Worm (Caenorhabditis elegans): Measurements from ENCODE around the gene ram-2.

The ram-2 gene

ce11 chrII:10990592-10990991, 26.1 kb downstream of the ram-2 start:
- TF ChIP-seq F13C5.2 (tag; optimal IDR thresholded peaks at IDR 0.05) (no peak), flt-1 (GFP tag; IDR thresholded peaks at IDR 0.05) (no peak), scrt-1 (GFP tag; IDR thresholded peaks at IDR 0.05) (no peak), tra-4 (tag; optimal IDR thresholded peaks at IDR 0.05) (no peak), pes-1 (GFP tag; IDR thresholded peaks at IDR 0.05) (0 out of 2 replicates have a peak, but pooled peaks have one; percentile 30), hnd-1 (tag; optimal IDR thresholded peaks at IDR 0.05) (no peak), hmbx-1 (tag; optimal IDR thresholded peaks at IDR 0.05) (no peak), tbx-11 (GFP tag; IDR thresholded peaks at IDR 0.05) (0 out of 2 replicates have a peak, but pooled peaks have one; percentile 10), tbx-37 (GFP tag; conservative IDR thresholded peaks at IDR 0.05) (no peak), aly-1 (tag; optimal IDR thresholded peaks at IDR 0.05) (no peak), ceh-36 (tag; optimal IDR thresholded peaks at IDR 0.05) (no peak), ets-7 (tag; optimal IDR thresholded peaks at IDR 0.05) (no peak), B0310.2 (tag; optimal IDR thresholded peaks at IDR 0.05) (no peak), ceh-13 (GFP tag; optimal IDR thresholded peaks at IDR 0.05) (no peak), ama-1 (optimal IDR thresholded peaks at IDR 0.05) (no peak), hmg-4 (GFP tag; optimal IDR thresholded peaks at IDR 0.05) (peak; percentile 51), sea-1 (GFP tag; conservative IDR thresholded peaks at IDR 0.05) (no peak)

DNA sequence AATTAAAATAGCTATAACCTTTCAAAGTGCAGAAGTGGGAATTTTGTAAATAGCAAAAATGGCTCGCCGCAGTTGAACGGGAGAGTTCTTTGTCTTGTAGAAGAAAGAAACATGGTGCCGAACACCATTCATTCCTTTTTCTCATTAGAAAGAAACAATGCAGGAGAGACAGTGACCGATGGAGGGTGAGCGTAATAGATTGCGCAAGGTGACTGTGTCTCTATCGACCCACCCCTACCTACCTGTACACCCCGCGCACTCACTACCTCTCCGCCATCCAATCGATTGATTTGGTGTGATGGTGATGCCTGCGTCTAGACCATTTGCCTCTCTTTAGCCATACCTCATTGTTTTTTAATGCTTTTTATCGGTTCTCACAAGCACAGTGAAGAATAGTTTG, 27.5 kb downstream of the ram-2 start:
- TF ChIP-seq hmg-4 (GFP tag; optimal IDR thresholded peaks at IDR 0.05) (peak; percentile 7), tra-4 (tag; optimal IDR thresholded peaks at IDR 0.05) (no peak)

ce11 chrII:10988575-10988974, 28.1 kb downstream of the ram-2 start:
- TF ChIP-seq hnd-1 (tag; optimal IDR thresholded peaks at IDR 0.05) (no peak), F13C5.2 (tag; optimal IDR thresholded peaks at IDR 0.05) (no peak), ets-7 (tag; optimal IDR thresholded peaks at IDR 0.05) (no peak), tbx-11 (GFP tag; IDR thresholded peaks at IDR 0.05) (no peak), pes-1 (GFP tag; IDR thresholded peaks at IDR 0.05) (no peak), ceh-36 (tag; optimal IDR thresholded peaks at IDR 0.05) (no peak), scrt-1 (GFP tag; IDR thresholded peaks at IDR 0.05) (no peak)

- no peak for TF ChIP-seq tbx-37 (GFP tag; conservative IDR thresholded peaks at IDR 0.05)
- no peak for TF ChIP-seq B0310.2 (tag; optimal IDR thresholded peaks at IDR 0.05)
- TF ChIP-seq pes-1 (GFP tag; IDR thresholded peaks at IDR 0.05) = no peak
- no peak for TF ChIP-seq flt-1 (GFP tag; IDR thresholded peaks at IDR 0.05)
- TF ChIP-seq scrt-1 (GFP tag; IDR thresholded peaks at IDR 0.05) = no peak
- TF ChIP-seq tra-4 (tag; optimal IDR thresholded peaks at IDR 0.05) = no peak
- no peak for TF ChIP-seq F13C5.2 (tag; optimal IDR thresholded peaks at IDR 0.05)
- TF ChIP-seq ceh-13 (GFP tag; optimal IDR thresholded peaks at IDR 0.05) = no peak
- TF ChIP-seq tbx-11 (GFP tag; IDR thresholded peaks at IDR 0.05) = no peak
- TF ChIP-seq hmbx-1 (tag; optimal IDR thresholded peaks at IDR 0.05) = no peak
- no peak for TF ChIP-seq hmg-4 (GFP tag; optimal IDR thresholded peaks at IDR 0.05)
- no peak for TF ChIP-seq sea-1 (GFP tag; conservative IDR thresholded peaks at IDR 0.05)
- TF ChIP-seq aly-1 (tag; optimal IDR thresholded peaks at IDR 0.05) = no peak
- TF ChIP-seq ceh-36 (tag; optimal IDR thresholded peaks at IDR 0.05) = no peak
- TF ChIP-seq ets-7 (tag; optimal IDR thresholded peaks at IDR 0.05) = no peak
- TF ChIP-seq ama-1 (optimal IDR thresholded peaks at IDR 0.05) = no peak
- no peak for TF ChIP-seq hnd-1 (tag; optimal IDR thresholded peaks at IDR 0.05)
Measured at ce11 chrII:10986461-10987090, 30.1 kb downstream of the ram-2 start.

ce11 chrII:10982017-10982416, 34.7 kb downstream of the ram-2 start:
- TF ChIP-seq ceh-13 (GFP tag; optimal IDR thresholded peaks at IDR 0.05) = no peak
- TF ChIP-seq aly-1 (tag; optimal IDR thresholded peaks at IDR 0.05) = no peak
- TF ChIP-seq ets-7 (tag; optimal IDR thresholded peaks at IDR 0.05) = no peak
- TF ChIP-seq sea-1 (GFP tag; conservative IDR thresholded peaks at IDR 0.05) = no peak
- no peak for TF ChIP-seq hnd-1 (tag; optimal IDR thresholded peaks at IDR 0.05)
- no peak for TF ChIP-seq B0310.2 (tag; optimal IDR thresholded peaks at IDR 0.05)
- TF ChIP-seq hmg-4 (GFP tag; optimal IDR thresholded peaks at IDR 0.05) = no peak
- no peak for TF ChIP-seq hmbx-1 (tag; optimal IDR thresholded peaks at IDR 0.05)
- TF ChIP-seq scrt-1 (GFP tag; IDR thresholded peaks at IDR 0.05) = no peak
- TF ChIP-seq tra-4 (tag; optimal IDR thresholded peaks at IDR 0.05) = no peak
- TF ChIP-seq pes-1 (GFP tag; IDR thresholded peaks at IDR 0.05) = no peak
- no peak for TF ChIP-seq tbx-11 (GFP tag; IDR thresholded peaks at IDR 0.05)
- no peak for TF ChIP-seq flt-1 (GFP tag; IDR thresholded peaks at IDR 0.05)

DNA sequence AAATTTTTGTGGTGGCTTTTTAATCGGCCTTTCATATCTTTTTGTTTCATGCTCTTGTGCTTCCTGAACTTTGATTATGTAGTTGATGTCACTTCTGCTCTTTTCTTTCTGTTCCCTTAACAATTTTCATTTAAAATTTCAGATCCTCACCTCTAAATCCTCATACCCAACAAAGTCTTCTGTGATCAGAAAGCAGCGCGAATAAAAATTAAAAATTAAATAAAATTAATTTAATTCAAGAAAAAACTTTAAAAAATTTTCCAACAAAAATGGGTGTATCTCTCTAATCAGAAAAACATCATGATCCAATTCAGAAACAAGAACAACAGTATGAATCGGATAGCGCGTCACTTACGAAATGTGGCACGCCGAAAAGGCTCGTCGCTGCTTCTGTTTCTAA, 41.4 kb downstream of the ram-2 start, which contains the start of gene ptp-3:
Gene ptp-3 (plus strand): TSS at position 301 of the 400 bp plus-strand sequence.
- TF ChIP-seq ceh-36 (tag; optimal IDR thresholded peaks at IDR 0.05) = no peak
- TF ChIP-seq ama-1 (optimal IDR thresholded peaks at IDR 0.05) = no peak
- TF ChIP-seq hnd-1 (tag; optimal IDR thresholded peaks at IDR 0.05) = no peak
- TF ChIP-seq tra-4 (tag; optimal IDR thresholded peaks at IDR 0.05) = no peak
- no peak for TF ChIP-seq aly-1 (tag; optimal IDR thresholded peaks at IDR 0.05)
- TF ChIP-seq tbx-37 (GFP tag; conservative IDR thresholded peaks at IDR 0.05) = no peak
- no peak for TF ChIP-seq hmbx-1 (tag; optimal IDR thresholded peaks at IDR 0.05)
- TF ChIP-seq tbx-11 (GFP tag; IDR thresholded peaks at IDR 0.05) = no peak
- no peak for TF ChIP-seq hmg-4 (GFP tag; optimal IDR thresholded peaks at IDR 0.05)
- TF ChIP-seq ets-7 (tag; optimal IDR thresholded peaks at IDR 0.05) = no peak

DNA sequence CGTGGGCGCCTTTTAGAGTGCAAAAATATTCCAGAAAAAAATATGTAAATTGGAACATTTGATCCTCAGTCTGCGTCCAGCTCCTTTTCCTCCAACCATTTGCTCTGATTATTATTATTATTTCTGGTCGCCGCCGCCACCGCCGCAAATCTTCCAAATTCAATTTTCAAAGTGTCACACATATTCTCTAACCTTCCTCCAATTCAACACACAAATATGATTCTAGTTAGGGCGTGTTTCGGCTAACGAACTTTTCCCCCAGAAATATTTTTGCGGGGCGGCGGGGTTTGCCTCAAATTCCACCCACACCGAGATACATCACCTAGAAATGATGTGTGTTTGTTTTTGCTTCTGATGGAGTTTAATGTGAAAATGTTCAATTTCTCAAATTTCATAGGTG, 45.0 kb downstream of the ram-2 start:
- TF ChIP-seq hnd-1 (tag; optimal IDR thresholded peaks at IDR 0.05) (no peak), ceh-36 (tag; optimal IDR thresholded peaks at IDR 0.05) (no peak), hmg-4 (GFP tag; optimal IDR thresholded peaks at IDR 0.05) (no peak), flt-1 (GFP tag; IDR thresholded peaks at IDR 0.05) (no peak), tbx-37 (GFP tag; conservative IDR thresholded peaks at IDR 0.05) (no peak), scrt-1 (GFP tag; IDR thresholded peaks at IDR 0.05) (no peak), tra-4 (tag; optimal IDR thresholded peaks at IDR 0.05) (no peak), ama-1 (optimal IDR thresholded peaks at IDR 0.05) (no peak), ceh-13 (GFP tag; optimal IDR thresholded peaks at IDR 0.05) (no peak)

DNA sequence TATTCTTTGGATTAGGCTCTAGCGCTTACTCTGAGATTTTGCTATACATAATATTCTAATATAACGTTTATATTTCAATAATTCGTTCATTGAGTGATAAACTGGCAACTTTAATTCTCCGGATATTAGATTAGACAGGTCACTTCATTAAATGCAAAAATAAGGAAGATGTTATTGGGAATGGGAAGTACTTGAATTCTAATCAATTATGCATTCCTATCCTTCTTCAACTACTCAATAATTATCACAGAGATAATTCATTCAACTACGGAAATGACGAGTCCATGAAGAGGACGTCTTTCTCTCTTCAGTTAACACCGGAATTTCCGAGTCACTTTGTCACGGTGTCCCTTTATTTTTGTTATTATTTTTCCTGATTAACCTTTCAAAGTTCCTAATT, 46.1 kb downstream of the ram-2 start:
- TF ChIP-seq pes-1 (GFP tag; IDR thresholded peaks at IDR 0.05) (no peak), aly-1 (tag; optimal IDR thresholded peaks at IDR 0.05) (no peak), F13C5.2 (tag; optimal IDR thresholded peaks at IDR 0.05) (no peak), hnd-1 (tag; optimal IDR thresholded peaks at IDR 0.05) (no peak), sea-1 (GFP tag; conservative IDR thresholded peaks at IDR 0.05) (no peak), tbx-37 (GFP tag; conservative IDR thresholded peaks at IDR 0.05) (no peak), hmbx-1 (tag; optimal IDR thresholded peaks at IDR 0.05) (no peak), hmg-4 (GFP tag; optimal IDR thresholded peaks at IDR 0.05) (no peak), ceh-36 (tag; optimal IDR thresholded peaks at IDR 0.05) (no peak), B0310.2 (tag; optimal IDR thresholded peaks at IDR 0.05) (no peak), flt-1 (GFP tag; IDR thresholded peaks at IDR 0.05) (no peak), ceh-13 (GFP tag; optimal IDR thresholded peaks at IDR 0.05) (no peak), tra-4 (tag; optimal IDR thresholded peaks at IDR 0.05) (no peak)

Data from whole organism, early embryonic.